Fruit fly (Drosophila melanogaster) whole organism, embryonic: Measurements from ENCODE around the gene HtrA2.
A peak's percentile ranks its signal among the peaks of the same experiment; 100 is the strongest.

Experiments used
- ATbp ChIP-seq: fragments of 200-800 bp; sonication (Bioruptor generic); optimal IDR thresholded peaks from 2 replicates; lab custom pipeline; 2017; ENCODE audit warnings: missing biosample characterization, mild to moderate bottlenecking, missing genetic modification characterization, missing genetic modification reagents
- Ada2b ChIP-seq: fragments of 200-800 bp; sonication (Bioruptor generic); IDR thresholded peaks from 2 replicates; pipeline ENCODE4 v1.3.6; 2022; ENCODE audit warnings: missing biosample characterization, missing genetic modification characterization
- BEAF-32 ChIP-seq: fragments of 200-800 bp; sonication (Bioruptor generic); optimal IDR thresholded peaks from 3 replicates; lab custom pipeline; 2017; ENCODE audit warnings: missing biosample characterization, missing genetic modification characterization, mild to moderate bottlenecking, moderate library complexity, missing genetic modification reagents
- CG11456 ChIP-seq: fragments of 200-800 bp; sonication (Bioruptor generic); IDR thresholded peaks from 3 replicates; pipeline ENCODE4 v1.3.6; 2022; ENCODE audit warnings: missing biosample characterization, missing genetic modification characterization
- CG11504 ChIP-seq: fragments of 200-800 bp; sonication (Bioruptor generic); optimal IDR thresholded peaks from 3 replicates; lab custom pipeline; 2019; ENCODE audit warnings: missing biosample characterization, mild to moderate bottlenecking, missing genetic modification characterization, moderate library complexity
- CG11723 ChIP-seq: fragments of 200-800 bp; sonication (Bioruptor generic); optimal IDR thresholded peaks from 2 replicates; lab custom pipeline; 2017; ENCODE audit warnings: missing biosample characterization, mild to moderate bottlenecking, missing genetic modification characterization
- CG12236 ChIP-seq: fragments of 200-800 bp; sonication (Bioruptor generic); optimal IDR thresholded peaks from 2 replicates; lab custom pipeline; 2016; ENCODE audit warnings: missing biosample characterization, missing genetic modification characterization
- CG15269 ChIP-seq: fragments of 200-800 bp; sonication (Bioruptor generic); optimal IDR thresholded peaks from 2 replicates; lab custom pipeline; 2018; ENCODE audit warnings: missing biosample characterization, mild to moderate bottlenecking, missing genetic modification characterization, moderate library complexity
- CG15601 ChIP-seq: fragments of 200-800 bp; sonication (Bioruptor generic); optimal IDR thresholded peaks from 3 replicates; lab custom pipeline; 2019; ENCODE audit warnings: missing biosample characterization, mild to moderate bottlenecking, missing genetic modification characterization, moderate library complexity
- CG1647 ChIP-seq: fragments of 200-800 bp; sonication (Bioruptor generic); optimal IDR thresholded peaks from 3 replicates; lab custom pipeline; 2016; ENCODE audit warnings: missing biosample characterization, missing genetic modification characterization
- CG16779 ChIP-seq: fragments of 200-800 bp; sonication (Bioruptor generic); IDR thresholded peaks from 2 replicates; pipeline ENCODE4 v1.3.6; 2022; ENCODE audit warnings: missing biosample characterization, missing genetic modification characterization
- CG17829 ChIP-seq: fragments of 200-800 bp; optimal IDR thresholded peaks from 2 replicates; lab custom pipeline; 2019; ENCODE audit warnings: missing biosample characterization, mild to moderate bottlenecking, missing genetic modification characterization, moderate library complexity
- CG18599 ChIP-seq: fragments of 200-800 bp; sonication (Bioruptor generic); optimal IDR thresholded peaks from 3 replicates; lab custom pipeline; 2017; ENCODE audit warnings: missing biosample characterization, missing genetic modification characterization, mild to moderate bottlenecking, moderate library complexity, missing genetic modification reagents
- CG2120 ChIP-seq: fragments of 200-800 bp; sonication (Bioruptor generic); optimal IDR thresholded peaks from 3 replicates; lab custom pipeline; 2016; ENCODE audit warnings: missing biosample characterization, missing genetic modification characterization
- CG2678 ChIP-seq: fragments of 200-800 bp; sonication (Bioruptor generic); optimal IDR thresholded peaks from 3 replicates; lab custom pipeline; 2019; ENCODE audit warnings: missing biosample characterization, mild to moderate bottlenecking, missing genetic modification characterization, moderate library complexity
- CG2889 ChIP-seq: fragments of 200-800 bp; sonication (Bioruptor generic); IDR thresholded peaks from 3 replicates; pipeline ENCODE4 v1.3.6; 2022; ENCODE audit warnings: missing biosample characterization, missing genetic modification characterization
- CG31365 ChIP-seq: fragments of 200-800 bp; sonication (Bioruptor generic); optimal IDR thresholded peaks from 2 replicates; lab custom pipeline; 2018; ENCODE audit warnings: missing biosample characterization, mild to moderate bottlenecking, missing genetic modification characterization
- CG32767 ChIP-seq: fragments of 200-800 bp; sonication (Bioruptor generic); IDR thresholded peaks from 2 replicates; pipeline ENCODE4 v1.3.6; 2022; ENCODE audit warnings: missing biosample characterization, missing genetic modification characterization
- CG3281 ChIP-seq: fragments of 200-800 bp; sonication (Bioruptor generic); optimal IDR thresholded peaks from 3 replicates; lab custom pipeline; 2017; ENCODE audit warnings: missing biosample characterization, mild to moderate bottlenecking, missing genetic modification characterization
- CG43689 ChIP-seq: fragments of 200-800 bp; sonication (Bioruptor generic); IDR thresholded peaks from 2 replicates; pipeline ENCODE4 v1.3.6; 2022; ENCODE audit warnings: missing biosample characterization, missing genetic modification characterization
- CG6272 ChIP-seq: fragments of 200-800 bp; sonication (Bioruptor generic); IDR thresholded peaks from 2 replicates; pipeline ENCODE4 v1.3.6; 2022; ENCODE audit warnings: missing biosample characterization, missing genetic modification characterization
- CG6791 ChIP-seq: fragments of 200-800 bp; sonication (Bioruptor generic); IDR thresholded peaks from 3 replicates; pipeline ENCODE4 v1.3.6; 2022; ENCODE audit warnings: missing biosample characterization, missing genetic modification characterization; ENCODE audit not compliant: partially characterized antibody
- CG7271 ChIP-seq: fragments of 200-800 bp; sonication (Bioruptor generic); optimal IDR thresholded peaks from 2 replicates; lab custom pipeline; 2018; ENCODE audit warnings: missing biosample characterization, mild to moderate bottlenecking, missing genetic modification characterization, moderate library complexity
- CG7839 ChIP-seq: fragments of 200-800 bp; sonication (Bioruptor generic); optimal IDR thresholded peaks from 3 replicates; lab custom pipeline; 2018; ENCODE audit warnings: missing biosample characterization, mild to moderate bottlenecking, missing genetic modification characterization, moderate library complexity
- CG7963 ChIP-seq: fragments of 200-800 bp; sonication (Bioruptor generic); IDR thresholded peaks from 3 replicates; pipeline ENCODE4 v1.3.6; 2022; ENCODE audit warnings: missing biosample characterization, missing genetic modification characterization; ENCODE audit not compliant: partially characterized antibody
- CG9876 ChIP-seq: fragments of 200-800 bp; sonication (Bioruptor generic); optimal IDR thresholded peaks from 2 replicates; lab custom pipeline; 2016; ENCODE audit warnings: missing biosample characterization, missing genetic modification characterization
- CG9932 ChIP-seq: fragments of 200-800 bp; sonication (Bioruptor generic); IDR thresholded peaks from 2 replicates; pipeline ENCODE4 v1.3.6; 2022; ENCODE audit warnings: missing biosample characterization, missing genetic modification characterization
- Dbx ChIP-seq: fragments of 200-800 bp; sonication (Bioruptor generic); IDR thresholded peaks from 3 replicates; pipeline ENCODE4 v1.3.6; 2022; ENCODE audit warnings: missing biosample characterization, missing genetic modification characterization
- Fer1 ChIP-seq: fragments of 200-800 bp; sonication (Bioruptor generic); optimal IDR thresholded peaks from 2 replicates; lab custom pipeline; 2017; ENCODE audit warnings: missing biosample characterization, mild to moderate bottlenecking, missing genetic modification characterization
- Gsc ChIP-seq: fragments of 200-800 bp; sonication (Bioruptor generic); IDR thresholded peaks from 2 replicates; pipeline ENCODE4 v1.3.6; 2022; ENCODE audit warnings: missing biosample characterization, missing genetic modification characterization
- Gug ChIP-seq: fragments of 200-800 bp; sonication (Bioruptor generic); IDR thresholded peaks from 4 replicates; pipeline ENCODE4 v1.3.6; 2022; ENCODE audit warnings: missing biosample characterization, missing genetic modification characterization
- Hmr ChIP-seq: fragments of 200-800 bp; sonication (Bioruptor generic); optimal IDR thresholded peaks from 3 replicates; lab custom pipeline; 2017; ENCODE audit warnings: mild to moderate bottlenecking, missing biosample characterization, missing genetic modification reagents, missing genetic modification characterization
- Max ChIP-seq: fragments of 200-800 bp; sonication (Bioruptor generic); optimal IDR thresholded peaks from 2 replicates; lab custom pipeline; 2016; ENCODE audit warnings: missing biosample characterization, mild to moderate bottlenecking, missing genetic modification characterization
- NC2α ChIP-seq: fragments of 200-800 bp; sonication (Bioruptor generic); optimal IDR thresholded peaks from 2 replicates; lab custom pipeline; 2016; ENCODE audit warnings: missing biosample characterization, missing genetic modification characterization
- Tbp ChIP-seq: fragments of >200 bp; optimal IDR thresholded peaks from 2 replicates; lab custom pipeline; 2018; ENCODE audit warnings: missing biosample characterization, missing genetic modification characterization
- bigmax ChIP-seq: fragments of 200-800 bp; sonication (Bioruptor generic); optimal IDR thresholded peaks from 2 replicates; lab custom pipeline; 2018; ENCODE audit warnings: missing biosample characterization, mild to moderate bottlenecking, missing genetic modification characterization
- da ChIP-seq: fragments of 200-800 bp; sonication (Bioruptor generic); optimal IDR thresholded peaks from 2 replicates; lab custom pipeline; 2016; ENCODE audit warnings: missing biosample characterization, missing genetic modification characterization
- dmrt99B ChIP-seq: fragments of 200-800 bp; sonication (Bioruptor generic); optimal IDR thresholded peaks from 2 replicates; lab custom pipeline; 2018; ENCODE audit warnings: missing biosample characterization, mild to moderate bottlenecking, missing genetic modification characterization, moderate library complexity
- dysf ChIP-seq: fragments of 200-800 bp; sonication (Bioruptor generic); IDR thresholded peaks from 3 replicates; pipeline ENCODE4 v1.3.6; 2022; ENCODE audit warnings: missing biosample characterization, missing genetic modification characterization
- fd96Cb ChIP-seq: fragments of 200-800 bp; sonication (Bioruptor generic); optimal IDR thresholded peaks from 2 replicates; lab custom pipeline; 2018; ENCODE audit warnings: missing biosample characterization, mild to moderate bottlenecking, missing genetic modification characterization, moderate library complexity
- gcm2 ChIP-seq: fragments of 200-800 bp; sonication (Bioruptor generic); optimal IDR thresholded peaks from 2 replicates; lab custom pipeline; 2016; ENCODE audit warnings: missing biosample characterization, missing genetic modification characterization
- gem ChIP-seq: fragments of 200-800 bp; sonication (Bioruptor generic); optimal IDR thresholded peaks from 2 replicates; lab custom pipeline; 2019; ENCODE audit warnings: missing biosample characterization, mild to moderate bottlenecking, missing genetic modification characterization, moderate library complexity
- grau ChIP-seq: fragments of 200-800 bp; optimal IDR thresholded peaks from 3 replicates; lab custom pipeline; 2019; ENCODE audit warnings: missing biosample characterization, mild to moderate bottlenecking, missing genetic modification characterization, moderate library complexity
- lab ChIP-seq: fragments of 200-800 bp; sonication (Bioruptor generic); optimal IDR thresholded peaks from 3 replicates; lab custom pipeline; 2017; ENCODE audit warnings: missing biosample characterization, missing genetic modification characterization, mild to moderate bottlenecking, moderate library complexity, missing genetic modification reagents
- lilli ChIP-seq: fragments of 200-800 bp; sonication (Bioruptor generic); optimal IDR thresholded peaks from 3 replicates; lab custom pipeline; 2016; ENCODE audit warnings: missing biosample characterization, missing genetic modification characterization
- nerfin-2 ChIP-seq: fragments of 200-800 bp; sonication (Bioruptor generic); IDR thresholded peaks from 2 replicates; pipeline ENCODE4 v1.3.6; 2022; ENCODE audit warnings: missing biosample characterization, missing genetic modification characterization; ENCODE audit not compliant: partially characterized antibody
- pb ChIP-seq: fragments of 200-800 bp; sonication (Bioruptor generic); optimal IDR thresholded peaks from 3 replicates; lab custom pipeline; 2016; ENCODE audit warnings: missing biosample characterization, missing genetic modification characterization
- row ChIP-seq: fragments of 200-800 bp; sonication (Bioruptor generic); IDR thresholded peaks from 3 replicates; pipeline ENCODE4 v1.3.6; 2022; ENCODE audit warnings: missing biosample characterization, missing genetic modification characterization
- trem ChIP-seq: fragments of 200-800 bp; optimal IDR thresholded peaks from 3 replicates; lab custom pipeline; 2019; ENCODE audit warnings: missing biosample characterization, mild to moderate bottlenecking, missing genetic modification characterization, moderate library complexity
- usp ChIP-seq: fragments of >200 bp; optimal IDR thresholded peaks from 2 replicates; lab custom pipeline; 2017; ENCODE audit warnings: missing biosample characterization, missing genetic modification characterization

The HtrA2 gene

DNA sequence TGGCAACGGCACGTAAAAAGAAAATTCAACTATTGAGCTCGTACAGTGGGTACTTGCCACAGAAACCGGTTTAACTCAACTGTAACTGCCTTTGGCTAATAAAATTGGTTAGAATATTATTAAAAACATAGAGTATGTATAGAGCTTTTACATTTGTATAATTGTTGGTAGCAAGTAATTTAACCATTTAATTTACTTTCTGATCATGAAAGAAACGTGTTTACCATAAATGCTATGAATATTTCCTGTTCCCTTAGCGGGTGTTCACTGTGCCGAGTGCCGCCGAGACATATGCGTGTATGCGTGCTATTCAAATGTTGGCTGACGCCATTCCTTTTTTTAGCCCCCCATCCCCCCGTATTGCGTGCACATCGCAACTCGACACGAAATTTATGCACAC is 37.2 kb upstream of the HtrA2 start:
- no peak for TF ChIP-seq fd96Cb
- no peak for TF ChIP-seq Tbp (GFP tag; lab: Kevin White, UChicago)
- TF ChIP-seq gem (tag; lab: Kevin White, UChicago): peak; percentile 9
- TF ChIP-seq CG2678 (tag; lab: Kevin White, UChicago): peak; percentile 22
- TF ChIP-seq pb: no peak
- no peak for TF ChIP-seq CG43689 (GFP tag; lab: Robert Waterston, UW)
- peak; percentile 20 for TF ChIP-seq dmrt99B
- peak; percentile 16 for TF ChIP-seq CG7839 (tag; lab: Kevin White, UChicago)
- no peak for TF ChIP-seq CG11723 (GFP tag; lab: Kevin White, UChicago)
- peak; percentile 10 for TF ChIP-seq Hmr (GFP tag; lab: Kevin White, UChicago)
- TF ChIP-seq CG15601: no peak
- TF ChIP-seq grau (tag; lab: Kevin White, UChicago): peak; percentile 66
- TF ChIP-seq BEAF-32 (GFP tag; lab: Kevin White, UChicago): no peak
- no peak for TF ChIP-seq CG12236 (GFP tag; lab: Kevin White, UChicago)
- no peak for TF ChIP-seq Gug
- no peak for TF ChIP-seq CG7271 (tag; lab: Kevin White, UChicago)
- no peak for TF ChIP-seq CG7963 (GFP tag; lab: Robert Waterston, UW)
- TF ChIP-seq Gsc (GFP tag; lab: Robert Waterston, UW): no peak
- no peak for TF ChIP-seq da
- TF ChIP-seq CG2889: no peak
- no peak for TF ChIP-seq Max
- peak; percentile 23 for TF ChIP-seq Fer1 (GFP tag; lab: Kevin White, UChicago)
- peak; percentile 32 for TF ChIP-seq lab
- TF ChIP-seq row: peak; percentile 62
- TF ChIP-seq lilli (GFP tag; lab: Kevin White, UChicago): peak; percentile 16
- TF ChIP-seq CG15269: peak; percentile 22
- TF ChIP-seq gcm2: no peak
- no peak for TF ChIP-seq CG31365 (tag; lab: Kevin White, UChicago)
- no peak for TF ChIP-seq ATbp (GFP tag; lab: Kevin White, UChicago)
- no peak for TF ChIP-seq NC2α (GFP tag; lab: Kevin White, UChicago)
- TF ChIP-seq CG3281: no peak
- no peak for TF ChIP-seq CG16779 (GFP tag; lab: Robert Waterston, UW)
- no peak for TF ChIP-seq CG17829 (tag; lab: Kevin White, UChicago)
- peak; percentile 28 for TF ChIP-seq CG11504
- TF ChIP-seq usp: no peak
- no peak for TF ChIP-seq CG11456 (GFP tag; lab: Robert Waterston, UW)
- 0 out of 3 replicates have a peak, but pooled peaks have one; percentile 27 for TF ChIP-seq dysf (GFP tag; lab: Robert Waterston, UW)
- no peak for TF ChIP-seq CG6272 (GFP tag; lab: Robert Waterston, UW)
- peak; percentile 32; the same call in 1 of the 2 replicates for TF ChIP-seq CG9932 (GFP tag; lab: Robert Waterston, UW)
- TF ChIP-seq nerfin-2 (GFP tag; lab: Robert Waterston, UW): no peak
- peak; percentile 27; the same call in 1 of the 2 replicates for TF ChIP-seq Ada2b (GFP tag; lab: Robert Waterston, UW)
- TF ChIP-seq CG32767: no peak
- TF ChIP-seq CG1647: no peak
- peak; percentile 28 for TF ChIP-seq CG2120 (GFP tag; lab: Kevin White, UChicago)
- no peak for TF ChIP-seq trem (tag; lab: Kevin White, UChicago)
- peak; percentile 50 for TF ChIP-seq CG18599
- TF ChIP-seq Dbx: no peak
- TF ChIP-seq CG6791 (GFP tag; lab: Robert Waterston, UW): no peak
- TF ChIP-seq CG9876 (GFP tag; lab: Kevin White, UChicago): no peak
- no peak for TF ChIP-seq bigmax
